Fruit fly (Drosophila melanogaster) whole organism, embryonic: ENCODE data around the gene Sec23.
A peak's percentile ranks its signal among the peaks of the same experiment; 100 is the strongest.

Source experiments
- Ada2b ChIP-seq: fragments of 200-800 bp; sonication (Bioruptor generic); IDR thresholded peaks from 2 replicates; pipeline ENCODE4 v1.3.6; 2022; ENCODE audit warnings: missing biosample characterization, missing genetic modification characterization
- CG10431 ChIP-seq: fragments of 200-800 bp; sonication (Bioruptor generic); optimal IDR thresholded peaks from 3 replicates; lab custom pipeline; 2018; ENCODE audit warnings: missing biosample characterization, mild to moderate bottlenecking, missing genetic modification characterization
- CG11456 ChIP-seq: fragments of 200-800 bp; sonication (Bioruptor generic); IDR thresholded peaks from 3 replicates; pipeline ENCODE4 v1.3.6; 2022; ENCODE audit warnings: missing biosample characterization, missing genetic modification characterization
- CG12155 ChIP-seq: fragments of 200-800 bp; sonication (Bioruptor generic); optimal IDR thresholded peaks from 3 replicates; lab custom pipeline; 2016; ENCODE audit warnings: missing biosample characterization, missing genetic modification characterization
- CG13424 ChIP-seq: fragments of 200-800 bp; sonication (Bioruptor generic); optimal IDR thresholded peaks from 2 replicates; lab custom pipeline; 2019; ENCODE audit warnings: missing biosample characterization, mild to moderate bottlenecking, missing genetic modification characterization, moderate library complexity
- CG14441 ChIP-seq: fragments of 200-800 bp; sonication (Bioruptor generic); IDR thresholded peaks from 2 replicates; pipeline ENCODE4 v1.3.6; 2022; ENCODE audit warnings: missing biosample characterization, missing genetic modification characterization
- CG17328 ChIP-seq: fragments of 200-800 bp; sonication (Bioruptor generic); IDR thresholded peaks from 2 replicates; pipeline ENCODE4 v1.3.6; 2022; ENCODE audit warnings: missing biosample characterization, missing genetic modification characterization
- CG2678 ChIP-seq: fragments of 200-800 bp; sonication (Bioruptor generic); optimal IDR thresholded peaks from 3 replicates; lab custom pipeline; 2019; ENCODE audit warnings: missing biosample characterization, mild to moderate bottlenecking, missing genetic modification characterization, moderate library complexity
- CG2712 ChIP-seq: fragments of 200-800 bp; optimal IDR thresholded peaks from 3 replicates; lab custom pipeline; 2019; ENCODE audit warnings: missing biosample characterization, mild to moderate bottlenecking, missing genetic modification characterization, moderate library complexity
- CG30403 ChIP-seq: fragments of 200-800 bp; sonication (Bioruptor generic); optimal IDR thresholded peaks from 3 replicates; lab custom pipeline; 2016; ENCODE audit warnings: missing biosample characterization, missing genetic modification characterization
- CG3065 ChIP-seq: fragments of 200-800 bp; sonication (Bioruptor generic); optimal IDR thresholded peaks from 2 replicates; lab custom pipeline; 2016; ENCODE audit warnings: missing biosample characterization, missing genetic modification characterization
- CG31224 ChIP-seq: fragments of 200-800 bp; sonication (Bioruptor generic); IDR thresholded peaks from 2 replicates; pipeline ENCODE4 v1.3.6; 2022; ENCODE audit warnings: missing biosample characterization, missing genetic modification characterization
- CG34422 ChIP-seq: fragments of 200-800 bp; sonication (Bioruptor generic); IDR thresholded peaks from 3 replicates; pipeline ENCODE4 v1.3.6; 2022; ENCODE audit warnings: missing biosample characterization, missing genetic modification characterization
- CG3995 ChIP-seq: fragments of 200-800 bp; sonication (Bioruptor generic); optimal IDR thresholded peaks from 3 replicates; lab custom pipeline; 2016; ENCODE audit warnings: missing biosample characterization, missing genetic modification characterization
- CG4707 ChIP-seq: fragments of 200-800 bp; sonication (Bioruptor generic); optimal IDR thresholded peaks from 2 replicates; lab custom pipeline; 2018; ENCODE audit warnings: missing biosample characterization, mild to moderate bottlenecking, missing genetic modification characterization, moderate library complexity
- CG6272 ChIP-seq: fragments of 200-800 bp; sonication (Bioruptor generic); IDR thresholded peaks from 2 replicates; pipeline ENCODE4 v1.3.6; 2022; ENCODE audit warnings: missing biosample characterization, missing genetic modification characterization
- CG6791 ChIP-seq: fragments of 200-800 bp; sonication (Bioruptor generic); IDR thresholded peaks from 3 replicates; pipeline ENCODE4 v1.3.6; 2022; ENCODE audit warnings: missing biosample characterization, missing genetic modification characterization; ENCODE audit not compliant: partially characterized antibody
- CG7987 ChIP-seq: fragments of 200-800 bp; sonication (Bioruptor generic); optimal IDR thresholded peaks from 2 replicates; lab custom pipeline; 2018; ENCODE audit warnings: missing biosample characterization, mild to moderate bottlenecking, missing genetic modification characterization, moderate library complexity
- CG8290 ChIP-seq, 3 experiments: fragments of 200-800 bp; sonication (Bioruptor generic); optimal IDR thresholded peaks; 2 replicates each; lab custom pipeline; 2016 to 2019; ENCODE audit warnings: missing biosample characterization in 3 of 3, missing genetic modification characterization in 3 of 3, mild to moderate bottlenecking in 2 of 3, moderate library complexity in 1 of 3
- CG9215 ChIP-seq: fragments of 200-800 bp; sonication (Bioruptor generic); IDR thresholded peaks from 2 replicates; pipeline ENCODE4 v1.3.6; 2022; ENCODE audit warnings: missing biosample characterization, missing genetic modification characterization
- CG9797 ChIP-seq: fragments of 200-800 bp; sonication (Bioruptor generic); optimal IDR thresholded peaks from 3 replicates; lab custom pipeline; 2018; ENCODE audit warnings: missing biosample characterization, mild to moderate bottlenecking, missing genetic modification characterization
- CHES-1-like ChIP-seq: fragments of 200-800 bp; sonication (Bioruptor generic); optimal IDR thresholded peaks from 2 replicates; lab custom pipeline; 2016; ENCODE audit warnings: missing biosample characterization, missing genetic modification characterization
- Dfd ChIP-seq, 2 experiments: fragments of >200 bp; optimal IDR thresholded peaks; 2 replicates each; lab custom pipeline; 2017; ENCODE audit warnings: missing biosample characterization in 2 of 2, missing genetic modification characterization in 2 of 2
- Dp ChIP-seq: fragments of 200-800 bp; sonication (Bioruptor generic); optimal IDR thresholded peaks from 2 replicates; lab custom pipeline; 2018; ENCODE audit warnings: missing biosample characterization, mild to moderate bottlenecking, missing genetic modification characterization, moderate library complexity
- Dref ChIP-seq: fragments of 200-800 bp; sonication (Bioruptor generic); IDR thresholded peaks from 2 replicates; pipeline ENCODE4 v1.3.6; 2022; ENCODE audit warnings: missing biosample characterization, missing genetic modification characterization
- Elba2 ChIP-seq: fragments of 200-800 bp; sonication (Bioruptor generic); optimal IDR thresholded peaks from 3 replicates; lab custom pipeline; 2016; ENCODE audit warnings: missing biosample characterization, missing genetic modification characterization
- Ets65A ChIP-seq: fragments of 200-800 bp; sonication (Bioruptor generic); peaks from one replicate; lab custom pipeline; 2016; ENCODE audit warnings: missing biosample characterization, missing genetic modification characterization
- Lim3 ChIP-seq: fragments of 200-800 bp; sonication (Bioruptor generic); IDR thresholded peaks from 2 replicates; pipeline ENCODE4 v1.3.6; 2022; ENCODE audit warnings: missing biosample characterization, missing genetic modification characterization
- Sox100B ChIP-seq: fragments of 200-800 bp; sonication (Bioruptor generic); optimal IDR thresholded peaks from 3 replicates; lab custom pipeline; 2018; ENCODE audit warnings: missing biosample characterization, mild to moderate bottlenecking, missing genetic modification characterization
- Stat92E ChIP-seq, 3 experiments: fragments of >200 bp in 2 of 3; fragments of 200-800 bp in 1 of 3; sonication (Bioruptor generic) in 1 of 3; optimal IDR thresholded peaks; 2 replicates each; lab custom pipeline; 2017 to 2019; ENCODE audit warnings: missing biosample characterization in 3 of 3, missing genetic modification characterization in 3 of 3, mild to moderate bottlenecking in 1 of 3, moderate library complexity in 1 of 3
- TFAM ChIP-seq: fragments of 200-800 bp; sonication (Bioruptor generic); optimal IDR thresholded peaks from 2 replicates; lab custom pipeline; 2017; ENCODE audit warnings: missing biosample characterization, missing genetic modification characterization, inconsistent platforms
- Usf ChIP-seq: fragments of 200-800 bp; sonication (Bioruptor generic); optimal IDR thresholded peaks from 2 replicates; lab custom pipeline; 2017; ENCODE audit warnings: missing genotype, missing biosample characterization, missing genetic modification characterization
- bbx ChIP-seq: fragments of 200-800 bp; sonication (Bioruptor generic); IDR thresholded peaks from 2 replicates; pipeline ENCODE4 v1.3.6; 2022; ENCODE audit warnings: missing biosample characterization, missing genetic modification characterization; ENCODE audit not compliant: partially characterized antibody
- bigmax ChIP-seq: fragments of 200-800 bp; sonication (Bioruptor generic); optimal IDR thresholded peaks from 2 replicates; lab custom pipeline; 2018; ENCODE audit warnings: missing biosample characterization, mild to moderate bottlenecking, missing genetic modification characterization
- cato ChIP-seq: fragments of 200-800 bp; sonication (Bioruptor generic); optimal IDR thresholded peaks from 2 replicates; lab custom pipeline; 2016; ENCODE audit warnings: missing biosample characterization, missing genetic modification characterization, borderline replicate concordance
- caup ChIP-seq: fragments of 200-800 bp; sonication (Bioruptor generic); optimal IDR thresholded peaks from 3 replicates; lab custom pipeline; 2017; ENCODE audit warnings: missing biosample characterization, mild to moderate bottlenecking, missing genetic modification characterization, moderate library complexity; ENCODE audit not compliant: severe bottlenecking
- croc ChIP-seq: fragments of 200-800 bp; sonication (Bioruptor generic); conservative IDR thresholded peaks from 3 replicates; pipeline ENCODE4 v1.3.6; 2022; ENCODE audit warnings: missing biosample characterization, missing genetic modification characterization
- ems ChIP-seq: fragments of 200-800 bp; sonication (Bioruptor generic); optimal IDR thresholded peaks from 3 replicates; lab custom pipeline; 2016; ENCODE audit warnings: missing biosample characterization, missing genetic modification characterization
- gsb-n ChIP-seq: fragments of 200-800 bp; sonication (Bioruptor generic); optimal IDR thresholded peaks from 3 replicates; lab custom pipeline; 2018; ENCODE audit warnings: missing biosample characterization, mild to moderate bottlenecking, missing genetic modification characterization
- jigr1 ChIP-seq: fragments of 200-800 bp; sonication (Bioruptor generic); IDR thresholded peaks from 3 replicates; pipeline ENCODE4 v1.3.6; 2022; ENCODE audit warnings: missing biosample characterization, missing genetic modification characterization
- mirr ChIP-seq: fragments of 200-800 bp; sonication (Bioruptor generic); optimal IDR thresholded peaks from 3 replicates; lab custom pipeline; 2018; ENCODE audit warnings: missing biosample characterization, mild to moderate bottlenecking, missing genetic modification characterization
- scrt ChIP-seq: fragments of 200-800 bp; sonication (Bioruptor generic); optimal IDR thresholded peaks from 2 replicates; lab custom pipeline; 2018; ENCODE audit warnings: missing biosample characterization, mild to moderate bottlenecking, missing genetic modification characterization, moderate library complexity
- seq ChIP-seq: fragments of 200-800 bp; sonication (Bioruptor generic); IDR thresholded peaks from 2 replicates; pipeline ENCODE4 v1.3.6; 2022; ENCODE audit warnings: missing biosample characterization, missing genetic modification characterization
- sna ChIP-seq: fragments of 200-800 bp; sonication (Bioruptor generic); IDR thresholded peaks from 2 replicates; pipeline ENCODE4 v1.3.6; 2022; ENCODE audit warnings: missing biosample characterization, missing genetic modification characterization; ENCODE audit not compliant: partially characterized antibody
- sr ChIP-seq: fragments of 200-800 bp; sonication (Bioruptor generic); IDR thresholded peaks from 3 replicates; pipeline ENCODE4 v1.3.6; 2022; ENCODE audit warnings: missing biosample characterization, missing genetic modification characterization
- stc ChIP-seq: fragments of 200-800 bp; sonication (Bioruptor generic); IDR thresholded peaks from 2 replicates; pipeline ENCODE4 v1.3.6; 2022; ENCODE audit warnings: missing biosample characterization, missing genetic modification characterization
- stwl ChIP-seq: fragments of 200-800 bp; sonication (Bioruptor generic); optimal IDR thresholded peaks from 3 replicates; lab custom pipeline; 2018; ENCODE audit warnings: missing biosample characterization, mild to moderate bottlenecking, missing genetic modification characterization, moderate library complexity
- tio ChIP-seq: fragments of 200-800 bp; sonication (Bioruptor generic); optimal IDR thresholded peaks from 2 replicates; lab custom pipeline; 2017; ENCODE audit warnings: missing biosample characterization, missing genetic modification characterization, inconsistent platforms
- unc-4 ChIP-seq: fragments of 200-800 bp; sonication (Bioruptor generic); IDR thresholded peaks from 2 replicates; pipeline ENCODE4 v1.3.6; 2022; ENCODE audit warnings: missing biosample characterization, missing genetic modification characterization; ENCODE audit not compliant: partially characterized antibody

The Sec23 gene

DNA sequence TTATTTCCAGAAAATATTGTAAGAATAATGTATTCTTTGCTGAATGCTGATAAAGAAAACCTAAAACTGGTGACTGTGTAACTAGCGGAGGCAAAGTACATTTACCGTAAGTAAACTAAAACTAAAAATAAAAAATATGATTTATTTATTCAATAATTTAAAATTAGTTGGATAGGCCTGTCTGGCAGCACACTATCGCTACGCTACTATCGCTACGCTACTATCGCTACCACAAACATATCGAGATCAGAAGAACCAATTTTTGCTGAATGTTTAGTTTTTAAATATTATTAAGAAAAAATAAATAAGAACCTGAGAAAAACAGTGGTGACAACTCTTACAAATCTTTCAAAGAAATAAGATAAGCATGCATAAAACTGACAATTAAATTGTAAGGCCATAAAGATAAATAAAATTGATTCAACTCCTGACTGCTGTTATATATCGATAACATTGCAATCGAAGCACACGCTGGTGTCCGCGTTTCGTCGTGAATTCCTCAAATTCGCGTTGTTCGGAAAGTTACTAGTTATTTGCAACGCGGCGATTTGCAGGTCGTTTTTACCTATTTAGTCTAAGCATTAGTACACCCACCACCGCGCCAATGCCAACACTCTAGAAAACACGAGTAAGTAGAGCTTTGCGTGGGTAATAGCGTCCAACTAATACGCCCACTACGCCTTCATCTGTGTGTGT lies 11.5 kb downstream of the Sec23 start, which contains the start of gene Wdr33 (continued):
- TF ChIP-seq Ets65A (GFP tag; lab: Kevin White, UChicago) = no peak
- 0 out of 3 replicates have a peak, but pooled peaks have one; percentile 25 for TF ChIP-seq sr (GFP tag; lab: Robert Waterston, UW)
- no peak for TF ChIP-seq Elba2 (GFP tag; lab: Kevin White, UChicago)
- no peak for TF ChIP-seq CG3065 (GFP tag; lab: Kevin White, UChicago)
- TF ChIP-seq gsb-n = no peak
- TF ChIP-seq croc (GFP tag; lab: Robert Waterston, UW) = no peak
- TF ChIP-seq CG13424 (tag; lab: Kevin White, UChicago) = peak; percentile 56
- peak; percentile 86 for TF ChIP-seq bbx (GFP tag; lab: Robert Waterston, UW)
- TF ChIP-seq tio (GFP tag; lab: Kevin White, UChicago) = no peak
- TF ChIP-seq CG14441 = peak; percentile 26; the same call in 1 of the 2 replicates
- TF ChIP-seq CG30403 (GFP tag; lab: Kevin White, UChicago) = peak; percentile 58
- peak; percentile 60 for TF ChIP-seq CG3995
- 0 out of 2 replicates have a peak, but pooled peaks have one; percentile 19 for TF ChIP-seq CG6272 (GFP tag; lab: Robert Waterston, UW)
- no peak for TF ChIP-seq Sox100B (GFP tag; lab: Kevin White, UChicago)
- TF ChIP-seq CG11456 = 0 out of 3 replicates have a peak, but pooled peaks have one; percentile 12
- no peak for TF ChIP-seq Ada2b
- peak; percentile 60 for TF ChIP-seq CG2678
- TF ChIP-seq CG12155 (GFP tag; lab: Kevin White, UChicago) = peak; percentile 83
- TF ChIP-seq CG9215 (GFP tag; lab: Robert Waterston, UW) = no peak
- peak; percentile 21 for TF ChIP-seq Usf (GFP tag; lab: Kevin White, UChicago)
- no peak for TF ChIP-seq seq
- TF ChIP-seq CG34422 (GFP tag; lab: Robert Waterston, UW) = peak; percentile 14; the same call in 1 of the 3 replicates
- no peak for TF ChIP-seq CG9797 (GFP tag; lab: Kevin White, UChicago)
- peak; percentile 14 for TF ChIP-seq cato
- peak; percentile 84 for TF ChIP-seq unc-4
- no peak for TF ChIP-seq caup (GFP tag; lab: Kevin White, UChicago)
- peak; percentile 19 for TF ChIP-seq CG2712 (tag; lab: Kevin White, UChicago)
- TF ChIP-seq Dp (GFP tag; lab: Kevin White, UChicago) = no peak
- no peak for TF ChIP-seq TFAM (GFP tag; lab: Kevin White, UChicago)
- TF ChIP-seq CG31224 (GFP tag; lab: Robert Waterston, UW) = no peak
- TF ChIP-seq CG17328 = no peak
- TF ChIP-seq CG8290 (GFP tag; optimal IDR thresholded peaks at IDR 0.05; lab: Kevin White, UChicago) = no peak
- no peak for TF ChIP-seq CG8290 (tag; optimal IDR thresholded peaks at IDR 0.05; lab: Kevin White, UChicago)
- no peak for TF ChIP-seq mirr (GFP tag; lab: Kevin White, UChicago)
- TF ChIP-seq CG7987 (GFP tag; lab: Kevin White, UChicago) = no peak
- TF ChIP-seq Lim3 (GFP tag; lab: Robert Waterston, UW) = no peak
- no peak for TF ChIP-seq CG10431 (GFP tag; lab: Kevin White, UChicago)
- TF ChIP-seq sna (GFP tag; lab: Robert Waterston, UW) = peak; percentile 79
- no peak for TF ChIP-seq bigmax (GFP tag; lab: Kevin White, UChicago)
- no peak for TF ChIP-seq Stat92E (GFP tag; optimal IDR thresholded peaks at IDR 0.05; lab: Kevin White, UChicago)
- no peak for TF ChIP-seq stc (GFP tag; lab: Robert Waterston, UW)
- TF ChIP-seq scrt (GFP tag; lab: Kevin White, UChicago) = no peak
- peak; percentile 64 for TF ChIP-seq Dref (GFP tag; lab: Robert Waterston, UW)
- TF ChIP-seq CHES-1-like (GFP tag; lab: Kevin White, UChicago) = no peak
- TF ChIP-seq CG4707 (GFP tag; lab: Kevin White, UChicago) = no peak
- no peak for TF ChIP-seq Dfd (GFP tag; optimal IDR thresholded peaks at IDR 0.05; lab: Kevin White, UChicago)
- peak; percentile 91 for TF ChIP-seq CG6791 (GFP tag; lab: Robert Waterston, UW)
- peak; percentile 64 for TF ChIP-seq stwl (tag; lab: Kevin White, UChicago)
- TF ChIP-seq jigr1 (GFP tag; lab: Robert Waterston, UW) = peak; percentile 42; the same call in 2 of the 3 replicates
- no peak for TF ChIP-seq ems
